Fruit fly (Drosophila melanogaster) whole organism, wandering third instar larva: ENCODE measurements around the gene Fst.
A peak's percentile ranks its signal among the peaks of the same experiment; 100 is the strongest.

ENCODE experiments used
- Abd-B ChIP-seq: fragments of >200 bp; optimal IDR thresholded peaks from 2 replicates; lab custom pipeline; 2017; ENCODE audit warnings: missing biosample characterization, missing genetic modification characterization
- CG32264 ChIP-seq: fragments of 200-800 bp; sonication (Bioruptor generic); optimal IDR thresholded peaks from 2 replicates; lab custom pipeline; 2016; ENCODE audit warnings: missing biosample characterization, missing genetic modification characterization
- CG9705 ChIP-seq: fragments of 200-800 bp; sonication (Bioruptor generic); optimal IDR thresholded peaks from 2 replicates; lab custom pipeline; 2018; ENCODE audit warnings: missing biosample characterization, mild to moderate bottlenecking, missing genetic modification characterization
- CrebA ChIP-seq: fragments of 200-800 bp; sonication (Bioruptor generic); optimal IDR thresholded peaks from 2 replicates; lab custom pipeline; 2016; ENCODE audit warnings: missing biosample characterization, mild to moderate bottlenecking, missing genetic modification characterization, borderline replicate concordance
- Dfd ChIP-seq: fragments of >200 bp; optimal IDR thresholded peaks from 2 replicates; lab custom pipeline; 2017; ENCODE audit warnings: missing biosample characterization, missing genetic modification characterization
- Dif ChIP-seq: fragments of 200-275, 200-300 bp; sonication (Bioruptor generic); optimal IDR thresholded peaks from 2 replicates; lab custom pipeline; 2018; ENCODE audit warnings: missing biosample characterization, missing genetic modification characterization; ENCODE audit not compliant: partially characterized antibody
- GATAd ChIP-seq: sonication (Bioruptor generic); optimal IDR thresholded peaks from 2 replicates; lab custom pipeline; 2016; ENCODE audit warnings: missing biosample characterization, missing genetic modification characterization
- HLH106 ChIP-seq: fragments of 200-800 bp; optimal IDR thresholded peaks from 3 replicates; lab custom pipeline; 2019; ENCODE audit warnings: missing biosample characterization, mild to moderate bottlenecking, missing genetic modification characterization, moderate library complexity
- Hnf4 ChIP-seq: fragments of 200-800 bp; sonication (Bioruptor generic); optimal IDR thresholded peaks from 2 replicates; lab custom pipeline; 2016; ENCODE audit warnings: missing biosample characterization, mild to moderate bottlenecking, missing genetic modification characterization
- Hr78 ChIP-seq: fragments of >200 bp; optimal IDR thresholded peaks from 2 replicates; lab custom pipeline; 2017; ENCODE audit warnings: missing biosample characterization, missing genetic modification characterization
- Hr83 ChIP-seq: fragments of 200-300 bp; sonication (Bioruptor generic); optimal IDR thresholded peaks from 2 replicates; lab custom pipeline; 2016; ENCODE audit warnings: missing biosample characterization, mild to moderate bottlenecking, missing genetic modification characterization, moderate library complexity; ENCODE audit not compliant: poor library complexity, severe bottlenecking
- Jra ChIP-seq: sonication (Bioruptor generic); optimal IDR thresholded peaks from 2 replicates; lab custom pipeline; 2016; ENCODE audit warnings: missing biosample characterization, missing genetic modification characterization
- Mio ChIP-seq: sonication (Bioruptor generic); optimal IDR thresholded peaks from 2 replicates; lab custom pipeline; 2016; ENCODE audit warnings: missing biosample characterization, missing genetic modification characterization
- Myc ChIP-seq: fragments of >200 bp; optimal IDR thresholded peaks from 2 replicates; lab custom pipeline; 2017
- N ChIP-seq: fragments of >200 bp; optimal IDR thresholded peaks from 2 replicates; lab custom pipeline; 2018; ENCODE audit warnings: missing biosample characterization, missing external identifiers, missing genetic modification characterization
- OdsH ChIP-seq: fragments of 200-800 bp; sonication (Bioruptor generic); optimal IDR thresholded peaks from 2 replicates; lab custom pipeline; 2016; ENCODE audit warnings: missing biosample characterization, mild to moderate bottlenecking, missing genetic modification characterization
- Rel ChIP-seq, 2 experiments: fragments of 200-800 bp; sonication (Bioruptor generic) in 1 of 2; optimal IDR thresholded peaks; 2 replicates in 1 of 2; 3 replicates in 1 of 2; lab custom pipeline; 2016 to 2019; ENCODE audit warnings: mild to moderate bottlenecking in 2 of 2, missing biosample characterization in 2 of 2, missing genetic modification characterization in 2 of 2, moderate library complexity in 1 of 2
- Sp1 ChIP-seq: fragments of 200-800 bp; sonication (Bioruptor generic); optimal IDR thresholded peaks from 3 replicates; lab custom pipeline; 2019; ENCODE audit warnings: missing biosample characterization, mild to moderate bottlenecking, missing genetic modification characterization, moderate library complexity
- Vsx2 ChIP-seq: fragments of 200-300, 225-300 bp; sonication (Bioruptor generic); optimal IDR thresholded peaks from 2 replicates; lab custom pipeline; 2018; ENCODE audit warnings: missing biosample characterization, missing genetic modification characterization; ENCODE audit not compliant: partially characterized antibody
- br ChIP-seq: fragments of 200-800 bp; sonication (Bioruptor generic); optimal IDR thresholded peaks from 2 replicates; lab custom pipeline; 2016; ENCODE audit warnings: missing biosample characterization, missing genetic modification characterization
- brk ChIP-seq: fragments of 200-800 bp; sonication (Bioruptor generic); optimal IDR thresholded peaks from 2 replicates; lab custom pipeline; 2016; ENCODE audit warnings: missing biosample characterization, mild to moderate bottlenecking, missing genetic modification characterization
- dl ChIP-seq, 2 experiments: fragments of 175-275, 200-275 bp in 1 of 2; fragments of 200-275 bp in 1 of 2; sonication (Bioruptor generic); optimal IDR thresholded peaks; lab custom pipeline; 2018; ENCODE audit warnings: mild to moderate bottlenecking in 2 of 2, missing biosample characterization in 2 of 2, missing genetic modification characterization in 2 of 2, moderate library complexity in 2 of 2; ENCODE audit not compliant: partially characterized antibody in 2 of 2, insufficient read depth in 1 of 2
- dmrt93B ChIP-seq: fragments of 200-800 bp; sonication (Bioruptor generic); optimal IDR thresholded peaks from 2 replicates; lab custom pipeline; 2018; ENCODE audit warnings: missing biosample characterization, mild to moderate bottlenecking, missing genetic modification characterization
- dsf ChIP-seq: sonication (Bioruptor generic); optimal IDR thresholded peaks from 2 replicates; lab custom pipeline; 2016; ENCODE audit warnings: missing biosample characterization, missing genetic modification characterization, borderline replicate concordance
- ey ChIP-seq: fragments of 200-800 bp; sonication (Bioruptor generic); optimal IDR thresholded peaks from 2 replicates; lab custom pipeline; 2016; ENCODE audit warnings: missing biosample characterization, missing genetic modification characterization
- foxo ChIP-seq, 2 experiments: fragments of 200-800 bp; sonication (Bioruptor generic); optimal IDR thresholded peaks; 2 replicates in 1 of 2; 3 replicates in 1 of 2; lab custom pipeline; 2016 to 2017; ENCODE audit warnings: missing biosample characterization in 2 of 2, missing genetic modification characterization in 2 of 2
- fru ChIP-seq: fragments of 200-800 bp; sonication (Bioruptor generic); optimal IDR thresholded peaks from 3 replicates; lab custom pipeline; 2016; ENCODE audit warnings: missing biosample characterization, mild to moderate bottlenecking, missing genetic modification characterization
- h ChIP-seq: fragments of 200-800 bp; sonication (Bioruptor generic); optimal IDR thresholded peaks from 3 replicates; lab custom pipeline; 2016; ENCODE audit warnings: missing biosample characterization, mild to moderate bottlenecking, missing genetic modification characterization
- jim ChIP-seq: fragments of 175-275, 200-325 bp; sonication (Bioruptor generic); optimal IDR thresholded peaks from 2 replicates; lab custom pipeline; 2016; ENCODE audit warnings: missing biosample characterization, mild to moderate bottlenecking, missing genetic modification characterization
- lola ChIP-seq: fragments of >200 bp; optimal IDR thresholded peaks from 2 replicates; lab custom pipeline; 2017; ENCODE audit warnings: missing biosample characterization, missing genetic modification characterization
- pan ChIP-seq: fragments of >200 bp; optimal IDR thresholded peaks from 2 replicates; lab custom pipeline; 2017
- psq ChIP-seq: fragments of 200-800 bp; sonication (Bioruptor generic); optimal IDR thresholded peaks from 3 replicates; lab custom pipeline; 2017; ENCODE audit warnings: missing biosample characterization, mild to moderate bottlenecking, missing genetic modification characterization, moderate library complexity
- rgr ChIP-seq: fragments of 200-800 bp; sonication (Bioruptor generic); optimal IDR thresholded peaks from 3 replicates; lab custom pipeline; 2016; ENCODE audit warnings: missing biosample characterization, mild to moderate bottlenecking, missing genetic modification characterization
- sage ChIP-seq: fragments of 200-800 bp; sonication (Bioruptor generic); optimal IDR thresholded peaks from 2 replicates; lab custom pipeline; 2016; ENCODE audit warnings: missing biosample characterization, mild to moderate bottlenecking, missing genetic modification characterization
- sv ChIP-seq: fragments of 200-800 bp; sonication (Bioruptor generic); optimal IDR thresholded peaks from 3 replicates; lab custom pipeline; 2016; ENCODE audit warnings: missing biosample characterization, missing genetic modification characterization
- tai ChIP-seq: sonication (Bioruptor generic); optimal IDR thresholded peaks from 2 replicates; lab custom pipeline; 2016; ENCODE audit warnings: missing biosample characterization, missing genetic modification characterization
- usp ChIP-seq: fragments of >200 bp; optimal IDR thresholded peaks from 2 replicates; lab custom pipeline; 2017; ENCODE audit warnings: missing biosample characterization, missing genetic modification characterization
- woc ChIP-seq: sonication (Bioruptor generic); optimal IDR thresholded peaks from 2 replicates; lab custom pipeline; 2016; ENCODE audit warnings: missing biosample characterization, mild to moderate bottlenecking, missing genetic modification characterization

The Fst gene

dm6 chr3R:9630053-9630632 lies 15.8 kb downstream of the Fst start:
- TF ChIP-seq Hr83 (GFP tag; lab: Kevin White, UChicago) (peak; percentile 38), psq (GFP tag; lab: Kevin White, UChicago) (peak; percentile 88), Rel (GFP tag; optimal IDR thresholded peaks at IDR 0.05; lab: Kevin White, UChicago) (no peak), Rel (tag; optimal IDR thresholded peaks at IDR 0.05; lab: Kevin White, UChicago) (peak; percentile 30), dl (GFP tag; optimal IDR thresholded peaks at IDR 0.05; lab: Kevin White, UChicago; ENCODE audit: insufficient read depth in 1 of 2, partially characterized antibody in 2 of 2) (peak in 1 of 2 experiments; percentile 37), Sp1 (GFP tag; lab: Kevin White, UChicago) (no peak), usp (GFP tag; lab: Kevin White, UChicago) (no peak), CrebA (GFP tag; lab: Kevin White, UChicago) (peak; percentile 97)

- TF ChIP-seq Myc (peak; percentile 17), brk (GFP tag; lab: Kevin White, UChicago) (peak; percentile 34), Hnf4 (GFP tag; lab: Kevin White, UChicago) (peak; percentile 53), lola (GFP tag; lab: Kevin White, UChicago) (no peak)
Observed at dm6 chr3R:9628607-9629006, 17.3 kb downstream of the Fst start.

- TF ChIP-seq dsf (no peak), sage (no peak), usp (GFP tag; lab: Kevin White, UChicago) (no peak), HLH106 (no peak), tai (GFP tag; lab: Kevin White, UChicago) (no peak), br (GFP tag; lab: Kevin White, UChicago) (no peak), ey (no peak)
Observed at dm6 chr3R:9628036-9628435, 17.9 kb downstream of the Fst start.

dm6 chr3R:9626880-9627401 lies 19.0 kb downstream of the Fst start, which contains the start of the genes CG9427 and CG8319:
TSS of gene CG9427 (minus strand) at chr3R:9626930.
TSS of gene CG8319 (plus strand) at chr3R:9627321.
- TF ChIP-seq ey (peak; percentile 61), Abd-B (no peak), lola (GFP tag; lab: Kevin White, UChicago) (no peak), psq (GFP tag; lab: Kevin White, UChicago) (peak; percentile 42), dsf (no peak), h (GFP tag; lab: Kevin White, UChicago) (peak; percentile 75), Dfd (GFP tag; lab: Kevin White, UChicago) (no peak), sage (peak; percentile 6), woc (GFP tag; lab: Kevin White, UChicago) (peak; percentile 25), dmrt93B (GFP tag; lab: Kevin White, UChicago) (no peak), CG32264 (GFP tag; lab: Kevin White, UChicago) (no peak), GATAd (no peak), tai (GFP tag; lab: Kevin White, UChicago) (no peak), CrebA (GFP tag; lab: Kevin White, UChicago) (no peak), Dif (GFP tag; lab: Kevin White, UChicago) (no peak), CG9705 (GFP tag; lab: Kevin White, UChicago) (peak; percentile 8), rgr (GFP tag; lab: Kevin White, UChicago) (peak; percentile 73), OdsH (peak; percentile 45), br (GFP tag; lab: Kevin White, UChicago) (peak; percentile 60), Hnf4 (GFP tag; lab: Kevin White, UChicago) (peak; percentile 79), foxo (GFP tag; optimal IDR thresholded peaks at IDR 0.05; lab: Kevin White, UChicago) (peak in 1 of 2 experiments; percentile 73), usp (GFP tag; lab: Kevin White, UChicago) (no peak), Rel (GFP tag; optimal IDR thresholded peaks at IDR 0.05; lab: Kevin White, UChicago) (no peak), Rel (tag; optimal IDR thresholded peaks at IDR 0.05; lab: Kevin White, UChicago) (peak; percentile 39), N (GFP tag; lab: Kevin White, UChicago) (no peak), Sp1 (GFP tag; lab: Kevin White, UChicago) (peak; percentile 59), sv (peak; percentile 48), Vsx2 (GFP tag; lab: Kevin White, UChicago) (no peak), Hr78 (GFP tag; lab: Kevin White, UChicago) (no peak), dl (GFP tag; optimal IDR thresholded peaks at IDR 0.05; lab: Kevin White, UChicago; ENCODE audit: insufficient read depth in 1 of 2, partially characterized antibody in 2 of 2) (no peak), fru (GFP tag; lab: Kevin White, UChicago) (peak; percentile 60), Myc (no peak), Jra (peak; percentile 84), brk (GFP tag; lab: Kevin White, UChicago) (peak; percentile 58), HLH106 (peak; percentile 62), Mio (GFP tag; lab: Kevin White, UChicago) (no peak), pan (lab: Kevin White, UChicago) (no peak), Hr83 (GFP tag; lab: Kevin White, UChicago) (no peak), jim (GFP tag; lab: Kevin White, UChicago) (no peak)
- TF ChIP-seq, all 38 proteins: peak for 18
